Worm (Caenorhabditis elegans): ENCODE data around the gene dars-1.

Gene dars-1

DNA sequence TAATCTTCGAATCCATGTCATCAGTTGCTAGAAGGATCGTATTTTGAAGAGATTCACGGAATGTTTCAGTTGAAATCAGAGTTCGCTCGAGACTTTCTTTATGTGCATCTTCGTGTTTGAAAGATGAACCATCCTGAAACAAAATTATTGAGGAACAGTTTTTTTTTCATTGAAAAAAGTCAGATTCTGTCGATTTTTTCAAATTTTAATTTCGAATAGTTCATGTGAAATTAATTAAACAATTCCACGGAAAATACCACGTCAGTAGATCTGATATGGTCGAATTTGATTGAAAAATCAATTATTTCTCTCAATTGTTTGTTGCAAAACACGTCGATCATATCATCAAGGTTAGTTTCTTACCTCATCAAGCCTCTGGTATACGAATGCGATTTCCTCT is 51.6 kb downstream of the dars-1 start, which contains the start of gene F54C8.1:
Gene F54C8.1, plus strand, starts transcription at position 301 of the 400 bp plus-strand sequence.
- no peak for TF ChIP-seq cog-1 (tag; optimal IDR thresholded peaks at IDR 0.05)
- no peak for TF ChIP-seq klf-2 (GFP tag; conservative IDR thresholded peaks at IDR 0.05)
- no peak for TF ChIP-seq tab-1 (GFP tag; IDR thresholded peaks at IDR 0.05)
- no peak for TF ChIP-seq ref-1 (GFP tag; conservative IDR thresholded peaks at IDR 0.05)
- no peak for TF ChIP-seq med-1 (GFP tag; optimal IDR thresholded peaks at IDR 0.05; ENCODE audit: insufficient read depth)
- no peak for TF ChIP-seq ztf-23 (GFP tag; IDR thresholded peaks at IDR 0.05)
- no peak for TF ChIP-seq ztf-29 (GFP tag; IDR thresholded peaks at IDR 0.05)
- no peak for TF ChIP-seq T22C8.4 (GFP tag; IDR thresholded peaks at IDR 0.05)
- no peak for TF ChIP-seq flt-1 (GFP tag; IDR thresholded peaks at IDR 0.05)

Measured in whole organism, midembryonic.